Worm (Caenorhabditis elegans): ENCODE results near the gene ephx-1.

Gene ephx-1

DNA sequence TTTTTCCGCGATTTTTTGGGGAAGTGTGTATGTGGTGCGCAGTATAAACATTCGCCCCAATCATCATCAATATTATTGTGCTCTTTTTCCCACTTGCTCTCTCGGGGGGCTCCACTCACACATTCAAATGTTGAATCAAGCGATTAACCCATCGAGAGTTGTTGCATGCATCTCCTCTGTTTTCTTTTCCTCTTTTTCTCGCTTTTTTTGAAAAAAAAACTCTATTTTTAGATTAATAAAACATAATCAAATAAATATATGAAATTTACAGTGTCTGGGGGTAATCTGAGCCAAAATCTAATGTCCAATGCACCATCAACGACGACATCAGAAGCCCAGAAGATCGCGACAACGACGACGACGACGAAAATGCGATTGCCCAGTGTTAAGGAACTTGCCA, at the start of gene ephx-1:
Gene ephx-1 (plus strand): TSS at position 301 of the 400 bp plus-strand sequence.
- no peak for TF ChIP-seq ceh-14 (tag; optimal IDR thresholded peaks at IDR 0.05)
- TF ChIP-seq ceh-34 (tag; optimal IDR thresholded peaks at IDR 0.05): no peak
- TF ChIP-seq nfya-1 (tag; optimal IDR thresholded peaks at IDR 0.05): no peak
- TF ChIP-seq hlh-6 (tag; optimal IDR thresholded peaks at IDR 0.05): no peak
- no peak for TF ChIP-seq che-1 (tag; optimal IDR thresholded peaks at IDR 0.05)
- TF ChIP-seq ceh-31 (tag; optimal IDR thresholded peaks at IDR 0.05): no peak
- TF ChIP-seq nhr-11 (tag; optimal IDR thresholded peaks at IDR 0.05): no peak

DNA sequence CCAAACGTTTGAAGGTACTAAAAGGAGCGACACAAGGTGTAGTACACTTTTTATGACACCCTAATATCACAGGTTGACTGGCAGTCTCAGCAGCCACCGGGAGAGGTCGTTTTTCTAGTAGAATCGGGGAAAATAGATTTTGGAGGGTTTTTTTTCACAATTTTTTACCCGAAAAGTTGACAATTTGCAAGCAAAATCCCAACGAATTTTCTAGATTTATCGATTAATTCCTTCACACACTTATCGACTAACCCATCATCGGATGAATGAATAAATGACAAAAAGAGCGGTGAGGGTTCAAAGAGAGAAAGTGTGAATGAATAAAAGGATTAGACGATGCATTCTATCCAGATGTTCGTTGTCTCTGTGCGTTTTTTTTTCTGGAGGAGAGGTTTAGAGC, 48.8 kb upstream of the ephx-1 start:
- TF ChIP-seq fkh-6 (tag; optimal IDR thresholded peaks at IDR 0.05) (no peak), ceh-31 (tag; optimal IDR thresholded peaks at IDR 0.05) (no peak), K02D7.2 (tag; optimal IDR thresholded peaks at IDR 0.05) (no peak), nfya-1 (tag; optimal IDR thresholded peaks at IDR 0.05) (no peak), dmd-4 (tag; optimal IDR thresholded peaks at IDR 0.05; ENCODE audit: borderline replicate concordance) (no peak), ceh-2 (tag; optimal IDR thresholded peaks at IDR 0.05) (no peak), C38D4.7 (GFP tag; optimal IDR thresholded peaks at IDR 0.05) (no peak), C08G9.2 (tag; optimal IDR thresholded peaks at IDR 0.05) (no peak), tbx-2 (tag; optimal IDR thresholded peaks at IDR 0.05) (no peak), syd-9 (tag; optimal IDR thresholded peaks at IDR 0.05) (no peak), pha-2 (tag; optimal IDR thresholded peaks at IDR 0.05) (no peak), unc-3 (GFP tag; conservative IDR thresholded peaks at IDR 0.05) (no peak), unc-3 (tag; optimal IDR thresholded peaks at IDR 0.05) (no peak)

DNA sequence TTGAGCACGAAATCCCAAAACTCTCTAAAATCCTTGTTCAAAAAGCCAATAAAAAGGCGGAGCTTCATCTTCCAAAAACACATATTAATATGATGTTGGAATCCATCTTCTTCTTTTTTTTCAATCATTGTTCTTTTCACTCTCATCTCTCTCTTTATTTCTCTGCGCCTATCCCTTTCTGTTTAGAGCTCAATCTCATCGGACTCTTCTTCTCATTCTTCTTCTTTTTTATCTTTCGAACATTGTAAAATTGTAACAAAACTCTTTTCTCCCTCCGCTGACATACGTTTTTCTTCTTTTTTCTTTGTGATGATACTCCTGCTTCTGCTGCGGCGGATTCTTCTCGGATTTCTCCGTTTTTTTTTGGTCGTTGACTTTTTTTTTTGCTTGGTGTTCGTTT, 48.0 kb upstream of the ephx-1 start:
- TF ChIP-seq unc-55 (GFP tag; optimal IDR thresholded peaks at IDR 0.05) (peak; percentile 20), mec-3 (tag; optimal IDR thresholded peaks at IDR 0.05; ENCODE audit: borderline replicate concordance) (no peak), tbx-7 (tag; optimal IDR thresholded peaks at IDR 0.05) (no peak), rnt-1 (tag; optimal IDR thresholded peaks at IDR 0.05) (peak; percentile 13), sox-4 (tag; optimal IDR thresholded peaks at IDR 0.05) (no peak)

DNA sequence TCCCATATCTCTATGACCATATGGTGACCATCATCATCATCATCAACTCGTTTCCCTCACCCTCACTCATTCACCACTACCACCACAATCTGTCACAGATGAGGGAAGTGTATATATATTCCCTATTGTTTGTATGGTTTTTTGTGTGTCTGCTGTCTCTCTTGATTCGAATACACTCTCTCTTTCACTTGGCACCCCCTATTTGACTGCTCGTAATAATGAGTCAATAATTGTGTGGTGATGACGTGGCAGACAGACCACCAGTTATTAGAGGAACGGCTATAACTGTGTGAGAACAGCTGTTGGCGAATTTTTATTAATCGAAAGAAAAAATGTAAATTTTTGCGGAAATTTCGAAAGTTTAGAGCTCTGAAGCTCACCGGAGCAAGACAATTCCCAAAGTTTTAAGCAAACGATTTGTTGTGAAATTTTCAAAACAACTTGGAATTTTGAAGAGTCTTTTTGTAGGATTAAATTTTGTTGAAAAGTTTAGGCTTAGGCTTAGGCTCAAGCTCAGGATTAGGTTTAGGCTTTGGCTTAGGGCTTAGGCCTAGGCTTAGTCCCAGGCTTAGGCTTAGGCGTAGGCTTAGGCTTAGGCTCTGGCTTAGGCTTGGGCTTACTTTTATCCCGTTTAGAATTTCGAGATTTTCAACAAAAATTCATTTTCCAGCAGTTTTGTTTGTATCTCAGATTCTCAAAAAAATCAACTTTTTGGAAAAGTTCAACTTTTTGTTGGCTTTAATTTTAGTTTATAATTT, 47.1 kb upstream of the ephx-1 start:
- TF ChIP-seq ceh-22 (tag; optimal IDR thresholded peaks at IDR 0.05): no peak
- peak; percentile 14 for TF ChIP-seq ceh-31 (tag; optimal IDR thresholded peaks at IDR 0.05)
- TF ChIP-seq che-1 (tag; optimal IDR thresholded peaks at IDR 0.05): no peak
- no peak for TF ChIP-seq hlh-30 (tag; optimal IDR thresholded peaks at IDR 0.05; ENCODE audit: insufficient read depth)
- no peak for TF ChIP-seq gmeb-2 (tag; optimal IDR thresholded peaks at IDR 0.05)
- TF ChIP-seq ztf-16 (tag; optimal IDR thresholded peaks at IDR 0.05): no peak
- TF ChIP-seq ceh-24 (tag; optimal IDR thresholded peaks at IDR 0.05): no peak
- TF ChIP-seq sox-2 (GFP tag; IDR thresholded peaks at IDR 0.05): peak; percentile 14; the same call in 1 of the 2 replicates
- TF ChIP-seq dve-1 (tag; optimal IDR thresholded peaks at IDR 0.05): peak; percentile 70
- no peak for TF ChIP-seq hlh-13 (GFP tag; optimal IDR thresholded peaks at IDR 0.05)
- no peak for TF ChIP-seq pax-1 (tag; optimal IDR thresholded peaks at IDR 0.05)
- peak; percentile 21 for TF ChIP-seq tbx-2 (tag; optimal IDR thresholded peaks at IDR 0.05)
- no peak for TF ChIP-seq ceh-48 (tag; optimal IDR thresholded peaks at IDR 0.05)
- no peak for TF ChIP-seq ceh-2 (tag; optimal IDR thresholded peaks at IDR 0.05)
- TF ChIP-seq pros-1 (tag; optimal IDR thresholded peaks at IDR 0.05): no peak

All from whole organism, late embryonic.